Fruit fly (Drosophila melanogaster) whole organism, wandering third instar larva: ENCODE results near the gene CG42676.

Experiments used
- Abd-B ChIP-seq: fragments of >200 bp; optimal IDR thresholded peaks from 2 replicates; lab custom pipeline; 2017; ENCODE audit warnings: missing biosample characterization, missing genetic modification characterization
- CG32264 ChIP-seq: fragments of 200-800 bp; sonication (Bioruptor generic); optimal IDR thresholded peaks from 2 replicates; lab custom pipeline; 2016; ENCODE audit warnings: missing biosample characterization, missing genetic modification characterization
- CG9705 ChIP-seq: fragments of 200-800 bp; sonication (Bioruptor generic); optimal IDR thresholded peaks from 2 replicates; lab custom pipeline; 2018; ENCODE audit warnings: missing biosample characterization, mild to moderate bottlenecking, missing genetic modification characterization
- CrebA ChIP-seq: fragments of 200-800 bp; sonication (Bioruptor generic); optimal IDR thresholded peaks from 2 replicates; lab custom pipeline; 2016; ENCODE audit warnings: missing biosample characterization, mild to moderate bottlenecking, missing genetic modification characterization, borderline replicate concordance
- Dfd ChIP-seq: fragments of >200 bp; optimal IDR thresholded peaks from 2 replicates; lab custom pipeline; 2017; ENCODE audit warnings: missing biosample characterization, missing genetic modification characterization
- Dif ChIP-seq: fragments of 200-275, 200-300 bp; sonication (Bioruptor generic); optimal IDR thresholded peaks from 2 replicates; lab custom pipeline; 2018; ENCODE audit warnings: missing biosample characterization, missing genetic modification characterization; ENCODE audit not compliant: partially characterized antibody
- GATAd ChIP-seq: sonication (Bioruptor generic); optimal IDR thresholded peaks from 2 replicates; lab custom pipeline; 2016; ENCODE audit warnings: missing biosample characterization, missing genetic modification characterization
- HLH106 ChIP-seq: fragments of 200-800 bp; optimal IDR thresholded peaks from 3 replicates; lab custom pipeline; 2019; ENCODE audit warnings: missing biosample characterization, mild to moderate bottlenecking, missing genetic modification characterization, moderate library complexity
- Hnf4 ChIP-seq: fragments of 200-800 bp; sonication (Bioruptor generic); optimal IDR thresholded peaks from 2 replicates; lab custom pipeline; 2016; ENCODE audit warnings: missing biosample characterization, mild to moderate bottlenecking, missing genetic modification characterization
- Hr78 ChIP-seq: fragments of >200 bp; optimal IDR thresholded peaks from 2 replicates; lab custom pipeline; 2017; ENCODE audit warnings: missing biosample characterization, missing genetic modification characterization
- Hr83 ChIP-seq: fragments of 200-300 bp; sonication (Bioruptor generic); optimal IDR thresholded peaks from 2 replicates; lab custom pipeline; 2016; ENCODE audit warnings: missing biosample characterization, mild to moderate bottlenecking, missing genetic modification characterization, moderate library complexity; ENCODE audit not compliant: poor library complexity, severe bottlenecking
- Jra ChIP-seq: sonication (Bioruptor generic); optimal IDR thresholded peaks from 2 replicates; lab custom pipeline; 2016; ENCODE audit warnings: missing biosample characterization, missing genetic modification characterization
- Mio ChIP-seq: sonication (Bioruptor generic); optimal IDR thresholded peaks from 2 replicates; lab custom pipeline; 2016; ENCODE audit warnings: missing biosample characterization, missing genetic modification characterization
- Myc ChIP-seq: fragments of >200 bp; optimal IDR thresholded peaks from 2 replicates; lab custom pipeline; 2017
- N ChIP-seq: fragments of >200 bp; optimal IDR thresholded peaks from 2 replicates; lab custom pipeline; 2018; ENCODE audit warnings: missing biosample characterization, missing external identifiers, missing genetic modification characterization
- OdsH ChIP-seq: fragments of 200-800 bp; sonication (Bioruptor generic); optimal IDR thresholded peaks from 2 replicates; lab custom pipeline; 2016; ENCODE audit warnings: missing biosample characterization, mild to moderate bottlenecking, missing genetic modification characterization
- Rel ChIP-seq, 2 experiments: fragments of 200-800 bp; sonication (Bioruptor generic) in 1 of 2; optimal IDR thresholded peaks; 2 replicates in 1 of 2; 3 replicates in 1 of 2; lab custom pipeline; 2016 to 2019; ENCODE audit warnings: mild to moderate bottlenecking in 2 of 2, missing biosample characterization in 2 of 2, missing genetic modification characterization in 2 of 2, moderate library complexity in 1 of 2
- Sp1 ChIP-seq: fragments of 200-800 bp; sonication (Bioruptor generic); optimal IDR thresholded peaks from 3 replicates; lab custom pipeline; 2019; ENCODE audit warnings: missing biosample characterization, mild to moderate bottlenecking, missing genetic modification characterization, moderate library complexity
- Vsx2 ChIP-seq: fragments of 200-300, 225-300 bp; sonication (Bioruptor generic); optimal IDR thresholded peaks from 2 replicates; lab custom pipeline; 2018; ENCODE audit warnings: missing biosample characterization, missing genetic modification characterization; ENCODE audit not compliant: partially characterized antibody
- br ChIP-seq: fragments of 200-800 bp; sonication (Bioruptor generic); optimal IDR thresholded peaks from 2 replicates; lab custom pipeline; 2016; ENCODE audit warnings: missing biosample characterization, missing genetic modification characterization
- brk ChIP-seq: fragments of 200-800 bp; sonication (Bioruptor generic); optimal IDR thresholded peaks from 2 replicates; lab custom pipeline; 2016; ENCODE audit warnings: missing biosample characterization, mild to moderate bottlenecking, missing genetic modification characterization
- dl ChIP-seq, 2 experiments: fragments of 175-275, 200-275 bp in 1 of 2; fragments of 200-275 bp in 1 of 2; sonication (Bioruptor generic); optimal IDR thresholded peaks; lab custom pipeline; 2018; ENCODE audit warnings: mild to moderate bottlenecking in 2 of 2, missing biosample characterization in 2 of 2, missing genetic modification characterization in 2 of 2, moderate library complexity in 2 of 2; ENCODE audit not compliant: partially characterized antibody in 2 of 2, insufficient read depth in 1 of 2
- dmrt93B ChIP-seq: fragments of 200-800 bp; sonication (Bioruptor generic); optimal IDR thresholded peaks from 2 replicates; lab custom pipeline; 2018; ENCODE audit warnings: missing biosample characterization, mild to moderate bottlenecking, missing genetic modification characterization
- dsf ChIP-seq: sonication (Bioruptor generic); optimal IDR thresholded peaks from 2 replicates; lab custom pipeline; 2016; ENCODE audit warnings: missing biosample characterization, missing genetic modification characterization, borderline replicate concordance
- ey ChIP-seq: fragments of 200-800 bp; sonication (Bioruptor generic); optimal IDR thresholded peaks from 2 replicates; lab custom pipeline; 2016; ENCODE audit warnings: missing biosample characterization, missing genetic modification characterization
- foxo ChIP-seq, 2 experiments: fragments of 200-800 bp; sonication (Bioruptor generic); optimal IDR thresholded peaks; 2 replicates in 1 of 2; 3 replicates in 1 of 2; lab custom pipeline; 2016 to 2017; ENCODE audit warnings: missing biosample characterization in 2 of 2, missing genetic modification characterization in 2 of 2
- fru ChIP-seq: fragments of 200-800 bp; sonication (Bioruptor generic); optimal IDR thresholded peaks from 3 replicates; lab custom pipeline; 2016; ENCODE audit warnings: missing biosample characterization, mild to moderate bottlenecking, missing genetic modification characterization
- h ChIP-seq: fragments of 200-800 bp; sonication (Bioruptor generic); optimal IDR thresholded peaks from 3 replicates; lab custom pipeline; 2016; ENCODE audit warnings: missing biosample characterization, mild to moderate bottlenecking, missing genetic modification characterization
- jim ChIP-seq: fragments of 175-275, 200-325 bp; sonication (Bioruptor generic); optimal IDR thresholded peaks from 2 replicates; lab custom pipeline; 2016; ENCODE audit warnings: missing biosample characterization, mild to moderate bottlenecking, missing genetic modification characterization
- lola ChIP-seq: fragments of >200 bp; optimal IDR thresholded peaks from 2 replicates; lab custom pipeline; 2017; ENCODE audit warnings: missing biosample characterization, missing genetic modification characterization
- pan ChIP-seq: fragments of >200 bp; optimal IDR thresholded peaks from 2 replicates; lab custom pipeline; 2017
- psq ChIP-seq: fragments of 200-800 bp; sonication (Bioruptor generic); optimal IDR thresholded peaks from 3 replicates; lab custom pipeline; 2017; ENCODE audit warnings: missing biosample characterization, mild to moderate bottlenecking, missing genetic modification characterization, moderate library complexity
- rgr ChIP-seq: fragments of 200-800 bp; sonication (Bioruptor generic); optimal IDR thresholded peaks from 3 replicates; lab custom pipeline; 2016; ENCODE audit warnings: missing biosample characterization, mild to moderate bottlenecking, missing genetic modification characterization
- sage ChIP-seq: fragments of 200-800 bp; sonication (Bioruptor generic); optimal IDR thresholded peaks from 2 replicates; lab custom pipeline; 2016; ENCODE audit warnings: missing biosample characterization, mild to moderate bottlenecking, missing genetic modification characterization
- sv ChIP-seq: fragments of 200-800 bp; sonication (Bioruptor generic); optimal IDR thresholded peaks from 3 replicates; lab custom pipeline; 2016; ENCODE audit warnings: missing biosample characterization, missing genetic modification characterization
- tai ChIP-seq: sonication (Bioruptor generic); optimal IDR thresholded peaks from 2 replicates; lab custom pipeline; 2016; ENCODE audit warnings: missing biosample characterization, missing genetic modification characterization
- usp ChIP-seq: fragments of >200 bp; optimal IDR thresholded peaks from 2 replicates; lab custom pipeline; 2017; ENCODE audit warnings: missing biosample characterization, missing genetic modification characterization
- woc ChIP-seq: sonication (Bioruptor generic); optimal IDR thresholded peaks from 2 replicates; lab custom pipeline; 2016; ENCODE audit warnings: missing biosample characterization, mild to moderate bottlenecking, missing genetic modification characterization

Gene CG42676

DNA sequence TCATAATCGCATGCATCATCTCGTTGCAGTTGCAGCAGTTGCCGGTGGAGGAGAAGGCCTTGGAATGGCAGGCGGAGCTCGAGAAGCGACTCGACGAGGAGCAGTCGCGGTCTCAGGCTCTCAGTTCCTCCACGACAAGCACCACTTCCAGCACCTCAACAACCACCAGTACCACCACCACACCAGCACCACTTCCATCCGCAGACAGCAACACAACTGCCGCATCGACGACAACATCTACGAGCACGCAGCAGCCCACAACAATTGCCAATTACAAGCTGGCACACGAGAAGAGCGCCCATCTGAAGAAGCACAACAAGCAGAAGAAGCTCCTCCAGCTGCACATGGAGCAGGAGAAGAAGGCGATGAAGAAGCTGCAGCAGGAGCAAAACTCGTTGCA, 19.5 kb downstream of the CG42676 start:
- TF ChIP-seq brk (no peak), sage (GFP tag; lab: Kevin White, UChicago) (no peak), OdsH (GFP tag; lab: Kevin White, UChicago) (no peak)

DNA sequence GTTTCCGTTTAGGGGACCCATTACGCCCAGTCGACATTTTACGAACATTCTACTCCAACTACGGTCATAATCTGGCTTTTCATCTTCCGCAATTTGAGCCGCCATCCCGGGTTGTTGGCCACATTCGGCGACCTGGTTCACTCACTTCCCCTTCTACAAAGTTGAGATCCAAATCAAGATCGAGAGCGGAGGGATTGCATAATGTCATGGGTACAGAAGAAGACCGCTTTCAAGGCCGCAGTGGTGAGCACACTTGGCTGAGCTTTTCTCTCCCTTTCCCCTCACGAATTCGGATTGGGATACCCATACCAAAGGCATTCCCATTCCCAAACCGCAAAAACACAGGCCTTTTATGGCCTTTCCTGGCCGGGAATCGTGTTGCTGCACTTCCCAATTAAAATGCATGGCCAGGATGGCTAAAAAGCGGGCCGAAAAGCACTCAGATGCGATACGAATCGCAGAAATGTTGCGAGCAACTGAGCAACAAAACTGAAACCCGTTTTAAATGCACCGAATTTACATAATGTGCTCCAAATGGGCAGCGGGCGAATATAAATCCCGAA, 25.0 kb downstream of the CG42676 start:
- TF ChIP-seq br (no peak), Rel (GFP tag; optimal IDR thresholded peaks at IDR 0.05; lab: Kevin White, UChicago) (peak; percentile 6), Rel (tag; optimal IDR thresholded peaks at IDR 0.05; lab: Kevin White, UChicago) (no peak)
- TF ChIP-seq, all 38 proteins: peak for 1

DNA sequence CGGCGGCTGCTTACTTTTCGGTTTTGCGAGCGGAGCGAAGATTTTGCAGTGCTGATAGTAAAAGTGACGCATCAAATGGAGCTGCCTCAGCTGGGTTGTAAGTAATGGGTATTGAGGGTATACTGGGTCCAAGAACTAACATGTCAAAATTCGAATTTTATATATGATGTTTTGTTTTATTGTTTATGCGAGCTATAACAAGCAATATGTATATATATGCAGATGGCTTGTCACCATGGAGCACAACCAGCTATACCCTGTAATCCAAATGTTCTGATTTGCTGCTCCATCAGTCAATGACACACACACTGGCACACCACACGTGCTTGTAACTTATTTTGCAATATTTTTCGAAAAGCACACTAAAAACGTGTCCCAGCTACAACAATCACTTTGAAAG, 26.6 kb downstream of the CG42676 start:
- TF ChIP-seq Sp1 (GFP tag; lab: Kevin White, UChicago) (peak; percentile 51), jim (GFP tag; lab: Kevin White, UChicago) (no peak), dsf (GFP tag; lab: Kevin White, UChicago) (no peak), fru (GFP tag; lab: Kevin White, UChicago) (peak; percentile 69), Dfd (no peak), OdsH (GFP tag; lab: Kevin White, UChicago) (peak; percentile 57), brk (no peak), CG9705 (GFP tag; lab: Kevin White, UChicago) (no peak), Hr78 (GFP tag; lab: Kevin White, UChicago) (no peak), Dif (GFP tag; lab: Kevin White, UChicago) (no peak), GATAd (no peak), usp (GFP tag; lab: Kevin White, UChicago) (no peak), Hnf4 (GFP tag; lab: Kevin White, UChicago) (peak; percentile 40), sage (GFP tag; lab: Kevin White, UChicago) (no peak), Hr83 (GFP tag; lab: Kevin White, UChicago) (no peak), dmrt93B (GFP tag; lab: Kevin White, UChicago) (no peak), HLH106 (peak; percentile 62), Mio (no peak), dl (GFP tag; optimal IDR thresholded peaks at IDR 0.05; lab: Kevin White, UChicago; ENCODE audit: insufficient read depth in 1 of 2, partially characterized antibody in 2 of 2) (no peak), lola (no peak), Abd-B (GFP tag; lab: Kevin White, UChicago) (no peak), ey (GFP tag; lab: Kevin White, UChicago) (peak; percentile 55), pan (lab: Kevin White, UChicago) (no peak), Rel (GFP tag; optimal IDR thresholded peaks at IDR 0.05; lab: Kevin White, UChicago) (no peak), Rel (tag; optimal IDR thresholded peaks at IDR 0.05; lab: Kevin White, UChicago) (no peak), Jra (GFP tag; lab: Kevin White, UChicago) (no peak), Vsx2 (GFP tag; lab: Kevin White, UChicago) (no peak), Myc (lab: Kevin White, UChicago) (no peak), sv (GFP tag; lab: Kevin White, UChicago) (no peak), br (peak; percentile 41), psq (GFP tag; lab: Kevin White, UChicago) (no peak), tai (GFP tag; lab: Kevin White, UChicago) (no peak), foxo (GFP tag; optimal IDR thresholded peaks at IDR 0.05; lab: Kevin White, UChicago) (peak in 1 of 2 experiments; percentile 69), woc (peak; percentile 23), h (peak; percentile 59), CrebA (GFP tag; lab: Kevin White, UChicago) (no peak), CG32264 (GFP tag; lab: Kevin White, UChicago) (no peak), N (no peak), rgr (GFP tag; lab: Kevin White, UChicago) (peak; percentile 53)
